Worm (Caenorhabditis elegans) whole organism, L4 larva: ENCODE data around the gene Y32H12A.6.

Experiments used
- Y48G9A.11 ChIP-seq: fragments of 200-800 bp; sonication (Bioruptor generic); IDR thresholded peaks from 2 replicates; pipeline ENCODE4 v1.3.6; 2022; ENCODE audit warnings: missing genetic modification reagents, missing genetic modification characterization, missing compliant biosample characterization
- daf-8 ChIP-seq: fragments of 200-800 bp; sonication (Bioruptor generic); IDR thresholded peaks from 2 replicates; pipeline ENCODE4 v1.3.6; 2022; ENCODE audit warnings: missing genetic modification characterization, missing compliant biosample characterization
- nhr-10 ChIP-seq: fragments of 150-350 bp; optimal IDR thresholded peaks from 2 replicates; lab custom pipeline; 2014; ENCODE audit warnings: missing biosample characterization, missing genetic modification characterization
- nhr-76 ChIP-seq: fragments of 150-350 bp; optimal IDR thresholded peaks from 2 replicates; lab custom pipeline; 2014; ENCODE audit warnings: missing biosample characterization, missing genetic modification characterization
- snpc-4 ChIP-seq: fragments of 150-350 bp; optimal IDR thresholded peaks from 2 replicates; lab custom pipeline; 2014; ENCODE audit warnings: missing biosample characterization, missing genetic modification characterization
- unc-39 ChIP-seq: sonication (generic microtip); optimal IDR thresholded peaks from 2 replicates; lab custom pipeline; 2017; ENCODE audit warnings: missing biosample characterization, missing genetic modification characterization
- zag-1 ChIP-seq: fragments of 150-350 bp; optimal IDR thresholded peaks from 2 replicates; lab custom pipeline; 2014; ENCODE audit warnings: missing biosample characterization, missing genetic modification characterization

DNA sequence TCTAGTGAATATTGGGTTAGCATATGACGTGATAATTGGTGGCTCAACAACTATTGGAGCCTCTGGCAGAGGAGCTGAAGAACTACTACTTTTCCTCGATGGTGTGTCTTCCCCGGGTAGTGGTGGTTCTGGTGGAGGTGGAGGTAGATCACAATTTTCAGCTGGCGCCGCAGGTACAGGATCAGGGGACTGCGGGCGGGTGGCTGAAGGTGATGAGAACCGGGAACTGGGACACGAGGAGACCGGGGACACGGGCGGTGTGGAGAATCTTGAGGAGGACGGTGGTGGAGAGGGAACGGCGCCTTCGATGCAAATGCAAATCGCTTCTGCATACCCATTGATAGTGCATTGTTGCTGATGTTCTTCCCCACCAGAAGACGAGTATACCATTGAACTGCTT, 13.8 kb upstream of the Y32H12A.6 start:
- TF ChIP-seq nhr-10 (tag; lab: Kevin White, UChicago) (no peak), unc-39 (tag; lab: Kevin White, UChicago) (no peak), nhr-76 (tag; lab: Kevin White, UChicago) (no peak), daf-8 (GFP tag; lab: Robert Waterston, UW) (no peak), snpc-4 (tag; lab: Kevin White, UChicago) (no peak), zag-1 (tag; lab: Kevin White, UChicago) (no peak), Y48G9A.11 (GFP tag; lab: Robert Waterston, UW) (no peak)
